Fruit fly (Drosophila melanogaster) whole organism, embryonic: ENCODE results near the gene GNBP1.

Experiments
- Aef1 ChIP-seq: fragments of 200-800 bp; sonication (Bioruptor generic); IDR thresholded peaks from 3 replicates; pipeline ENCODE4 v1.3.6; 2022; ENCODE audit warnings: missing biosample characterization, missing genetic modification characterization
- B-H1 ChIP-seq: fragments of 200-800 bp; sonication (Bioruptor generic); IDR thresholded peaks from 3 replicates; pipeline ENCODE4 v1.3.6; 2022; ENCODE audit warnings: missing biosample characterization, missing genetic modification characterization
- CG10654 ChIP-seq: fragments of 200-800 bp; sonication (Bioruptor generic); optimal IDR thresholded peaks from 2 replicates; lab custom pipeline; 2016; ENCODE audit warnings: missing biosample characterization, missing genetic modification characterization
- CG10959 ChIP-seq: fragments of 200-800 bp; sonication (Bioruptor generic); IDR thresholded peaks from 2 replicates; pipeline ENCODE4 v1.3.6; 2022; ENCODE audit warnings: missing biosample characterization, missing genetic modification characterization
- CG12104 ChIP-seq: fragments of 200-800 bp; sonication (Bioruptor generic); optimal IDR thresholded peaks from 3 replicates; lab custom pipeline; 2016; ENCODE audit warnings: missing biosample characterization, missing genetic modification characterization
- CG12155 ChIP-seq: fragments of 200-800 bp; sonication (Bioruptor generic); optimal IDR thresholded peaks from 3 replicates; lab custom pipeline; 2016; ENCODE audit warnings: missing biosample characterization, missing genetic modification characterization
- CG12744 ChIP-seq: fragments of 200-800 bp; sonication (Bioruptor generic); optimal IDR thresholded peaks from 2 replicates; lab custom pipeline; 2016; ENCODE audit warnings: missing biosample characterization, missing genetic modification characterization
- CG15514 ChIP-seq: fragments of 200-800 bp; sonication (Bioruptor generic); optimal IDR thresholded peaks from 3 replicates; lab custom pipeline; 2017; ENCODE audit warnings: missing biosample characterization, missing genetic modification characterization, mild to moderate bottlenecking, moderate library complexity, missing genetic modification reagents
- CG18764 ChIP-seq: fragments of 200-800 bp; sonication (Bioruptor generic); optimal IDR thresholded peaks from 3 replicates; lab custom pipeline; 2016; ENCODE audit warnings: missing biosample characterization, missing genetic modification characterization
- CG2199 ChIP-seq: fragments of 200-800 bp; sonication (Bioruptor generic); IDR thresholded peaks from 3 replicates; pipeline ENCODE4 v1.3.6; 2022; ENCODE audit warnings: missing biosample characterization, missing genetic modification characterization
- CG43689 ChIP-seq: fragments of 200-800 bp; sonication (Bioruptor generic); IDR thresholded peaks from 2 replicates; pipeline ENCODE4 v1.3.6; 2022; ENCODE audit warnings: missing biosample characterization, missing genetic modification characterization
- CG5180 ChIP-seq: fragments of 200-800 bp; sonication (Bioruptor generic); optimal IDR thresholded peaks from 3 replicates; lab custom pipeline; 2017; ENCODE audit warnings: missing biosample characterization, missing genetic modification characterization, mild to moderate bottlenecking, moderate library complexity, missing genetic modification reagents
- CG6689 ChIP-seq: fragments of 200-800 bp; sonication (Bioruptor generic); IDR thresholded peaks from 2 replicates; pipeline ENCODE4 v1.3.6; 2022; ENCODE audit warnings: missing biosample characterization, missing genetic modification characterization
- CG7786 ChIP-seq: fragments of 200-800 bp; sonication (Bioruptor generic); optimal IDR thresholded peaks from 2 replicates; lab custom pipeline; 2016; ENCODE audit warnings: missing biosample characterization, missing genetic modification characterization
- CG7963 ChIP-seq: fragments of 200-800 bp; sonication (Bioruptor generic); IDR thresholded peaks from 3 replicates; pipeline ENCODE4 v1.3.6; 2022; ENCODE audit warnings: missing biosample characterization, missing genetic modification characterization; ENCODE audit not compliant: partially characterized antibody
- Dad ChIP-seq: fragments of 200-800 bp; sonication (Bioruptor generic); optimal IDR thresholded peaks from 3 replicates; lab custom pipeline; 2016; ENCODE audit warnings: missing biosample characterization, missing genetic modification characterization
- Dip3 ChIP-seq: fragments of 200-800 bp; sonication (Bioruptor generic); optimal IDR thresholded peaks from 3 replicates; lab custom pipeline; 2016; ENCODE audit warnings: missing biosample characterization, missing genetic modification characterization
- Doc2 ChIP-seq: fragments of 200-800 bp; sonication (Bioruptor generic); IDR thresholded peaks from 2 replicates; pipeline ENCODE4 v1.3.6; 2022; ENCODE audit warnings: missing biosample characterization, missing genetic modification characterization
- Drgx ChIP-seq: fragments of 200-800 bp; sonication (Bioruptor generic); IDR thresholded peaks from 2 replicates; pipeline ENCODE4 v1.3.6; 2022; ENCODE audit warnings: missing biosample characterization, missing genetic modification characterization
- Ets65A ChIP-seq: fragments of 200-800 bp; sonication (Bioruptor generic); peaks from one replicate; lab custom pipeline; 2016; ENCODE audit warnings: missing biosample characterization, missing genetic modification characterization
- Gug ChIP-seq: fragments of 200-800 bp; sonication (Bioruptor generic); IDR thresholded peaks from 4 replicates; pipeline ENCODE4 v1.3.6; 2022; ENCODE audit warnings: missing biosample characterization, missing genetic modification characterization
- HLH3B ChIP-seq: fragments of 200-800 bp; sonication (Bioruptor generic); IDR thresholded peaks from 2 replicates; pipeline ENCODE4 v1.3.6; 2022; ENCODE audit warnings: missing biosample characterization, missing genetic modification characterization
- HmgZ ChIP-seq: fragments of 200-800 bp; sonication (Bioruptor generic); optimal IDR thresholded peaks from 2 replicates; lab custom pipeline; 2018; ENCODE audit warnings: missing biosample characterization, mild to moderate bottlenecking, missing genetic modification characterization
- Hmr ChIP-seq: fragments of 200-800 bp; sonication (Bioruptor generic); optimal IDR thresholded peaks from 3 replicates; lab custom pipeline; 2017; ENCODE audit warnings: mild to moderate bottlenecking, missing biosample characterization, missing genetic modification reagents, missing genetic modification characterization
- NC2β ChIP-seq: fragments of 200-800 bp; sonication (Bioruptor generic); optimal IDR thresholded peaks from 2 replicates; lab custom pipeline; 2016; ENCODE audit warnings: missing biosample characterization, missing genetic modification characterization
- Side ChIP-seq: fragments of 200-800 bp; sonication (Bioruptor generic); optimal IDR thresholded peaks from 2 replicates; lab custom pipeline; 2016; ENCODE audit warnings: missing biosample characterization, missing genetic modification characterization
- Sox100B ChIP-seq: fragments of 200-800 bp; sonication (Bioruptor generic); optimal IDR thresholded peaks from 3 replicates; lab custom pipeline; 2018; ENCODE audit warnings: missing biosample characterization, mild to moderate bottlenecking, missing genetic modification characterization
- Stat92E ChIP-seq, 3 experiments: fragments of >200 bp in 2 of 3; fragments of 200-800 bp in 1 of 3; sonication (Bioruptor generic) in 1 of 3; optimal IDR thresholded peaks; 2 replicates each; lab custom pipeline; 2017 to 2019; ENCODE audit warnings: missing biosample characterization in 3 of 3, missing genetic modification characterization in 3 of 3, mild to moderate bottlenecking in 1 of 3, moderate library complexity in 1 of 3
- YL-1 ChIP-seq: fragments of 200-800 bp; sonication (Bioruptor generic); optimal IDR thresholded peaks from 3 replicates; lab custom pipeline; 2017; ENCODE audit warnings: missing biosample characterization, mild to moderate bottlenecking, missing genetic modification characterization
- abd-A ChIP-seq: fragments of 200-800 bp; sonication (Bioruptor generic); optimal IDR thresholded peaks from 3 replicates; lab custom pipeline; 2019; ENCODE audit warnings: missing biosample characterization, mild to moderate bottlenecking, missing genetic modification characterization, moderate library complexity
- al ChIP-seq: fragments of 200-800 bp; sonication (Bioruptor generic); IDR thresholded peaks from 2 replicates; pipeline ENCODE4 v1.3.6; 2022; ENCODE audit warnings: missing biosample characterization, missing genetic modification characterization
- caup ChIP-seq: fragments of 200-800 bp; sonication (Bioruptor generic); optimal IDR thresholded peaks from 3 replicates; lab custom pipeline; 2017; ENCODE audit warnings: missing biosample characterization, mild to moderate bottlenecking, missing genetic modification characterization, moderate library complexity; ENCODE audit not compliant: severe bottlenecking
- crol ChIP-seq: fragments of 200-800 bp; sonication (Bioruptor generic); IDR thresholded peaks from 2 replicates; pipeline ENCODE4 v1.3.6; 2022; ENCODE audit warnings: missing biosample characterization, missing genetic modification characterization
- dimm ChIP-seq: fragments of 200-800 bp; sonication (Bioruptor generic); IDR thresholded peaks from 2 replicates; pipeline ENCODE4 v1.3.6; 2022; ENCODE audit warnings: missing biosample characterization, missing genetic modification characterization
- dpn ChIP-seq, 2 experiments: fragments of 200-800 bp; sonication (Bioruptor generic); optimal IDR thresholded peaks; 3 replicates each; lab custom pipeline; 2016; ENCODE audit warnings: missing biosample characterization in 2 of 2, missing genetic modification characterization in 2 of 2
- fd64A ChIP-seq: fragments of 200-800 bp; sonication (Bioruptor generic); optimal IDR thresholded peaks from 3 replicates; lab custom pipeline; 2018; ENCODE audit warnings: missing biosample characterization, mild to moderate bottlenecking, missing genetic modification characterization
- gro ChIP-seq: fragments of 200-800 bp; sonication (Bioruptor generic); optimal IDR thresholded peaks from 2 replicates; lab custom pipeline; 2016; ENCODE audit warnings: missing biosample characterization, missing genetic modification characterization
- her ChIP-seq: fragments of 200-800 bp; sonication (Bioruptor generic); optimal IDR thresholded peaks from 2 replicates; lab custom pipeline; 2016; ENCODE audit warnings: missing biosample characterization, missing genetic modification characterization
- jing ChIP-seq: fragments of 200-800 bp; sonication (Bioruptor generic); optimal IDR thresholded peaks from 2 replicates; lab custom pipeline; 2018; ENCODE audit warnings: missing biosample characterization, mild to moderate bottlenecking, missing genetic modification characterization
- kay ChIP-seq: fragments of 200-800 bp; sonication (Bioruptor generic); optimal IDR thresholded peaks from 2 replicates; lab custom pipeline; 2016; ENCODE audit warnings: missing biosample characterization, missing genetic modification characterization
- lbe ChIP-seq: fragments of 200-800 bp; sonication (Bioruptor generic); optimal IDR thresholded peaks from 2 replicates; lab custom pipeline; 2016; ENCODE audit warnings: missing biosample characterization, mild to moderate bottlenecking, missing genetic modification characterization
- phol ChIP-seq: fragments of 200-800 bp; sonication (Bioruptor generic); optimal IDR thresholded peaks from 3 replicates; lab custom pipeline; 2018; ENCODE audit warnings: missing biosample characterization, mild to moderate bottlenecking, missing genetic modification characterization, moderate library complexity
- repo ChIP-seq: fragments of 200-800 bp; sonication (Bioruptor generic); optimal IDR thresholded peaks from 2 replicates; lab custom pipeline; 2016; ENCODE audit warnings: missing biosample characterization, missing genetic modification characterization
- sc ChIP-seq, 3 experiments: fragments of >200 bp in 2 of 3; fragments of 200-800 bp in 1 of 3; sonication (Bioruptor generic) in 1 of 3; optimal IDR thresholded peaks; 2 replicates in 2 of 3; 3 replicates in 1 of 3; lab custom pipeline; 2017; ENCODE audit warnings: mild to moderate bottlenecking in 1 of 3, missing biosample characterization in 1 of 3, missing genetic modification characterization in 1 of 3, missing genetic modification reagents in 1 of 3
- tap ChIP-seq: fragments of 200-800 bp; optimal IDR thresholded peaks from 3 replicates; lab custom pipeline; 2019; ENCODE audit warnings: missing biosample characterization, mild to moderate bottlenecking, missing genetic modification characterization, moderate library complexity
- tll ChIP-seq, 2 experiments: fragments of 200-800 bp in 1 of 2; fragments of >200 bp in 1 of 2; sonication (Bioruptor generic) in 1 of 2; optimal IDR thresholded peaks; 2 replicates each; lab custom pipeline; 2017 to 2019; ENCODE audit warnings: missing biosample characterization in 2 of 2, missing genetic modification characterization in 2 of 2, mild to moderate bottlenecking in 1 of 2, moderate library complexity in 1 of 2
- tup ChIP-seq: fragments of 200-800 bp; sonication (Bioruptor generic); optimal IDR thresholded peaks from 2 replicates; lab custom pipeline; 2016; ENCODE audit warnings: missing biosample characterization, mild to moderate bottlenecking, missing genetic modification characterization, moderate library complexity
- vfl ChIP-seq: fragments of 200-800 bp; sonication (Bioruptor generic); optimal IDR thresholded peaks from 2 replicates; lab custom pipeline; 2016; ENCODE audit warnings: missing biosample characterization, missing genetic modification characterization

Gene GNBP1

dm6 chr3L:18640584-18641527 lies 34.7 kb upstream of the GNBP1 start (continued):
- TF ChIP-seq jing (GFP tag; lab: Kevin White, UChicago) (peak; percentile 85), HLH3B (GFP tag; lab: Robert Waterston, UW) (peak; percentile 98), Hmr (GFP tag; lab: Kevin White, UChicago) (peak; percentile 94), Dad (GFP tag; lab: Kevin White, UChicago) (peak; percentile 79), CG5180 (GFP tag; lab: Kevin White, UChicago) (peak; percentile 71), tll (GFP tag; optimal IDR thresholded peaks at IDR 0.05; lab: Kevin White, UChicago) (no peak), vfl (GFP tag; lab: Kevin White, UChicago) (no peak), crol (GFP tag; lab: Robert Waterston, UW) (peak; percentile 72; the same call in 1 of the 2 replicates), Drgx (peak; percentile 98), Aef1 (GFP tag; lab: Robert Waterston, UW) (peak; percentile 98), Ets65A (peak; percentile 98), CG15514 (GFP tag; lab: Kevin White, UChicago) (peak; percentile 86), CG12155 (GFP tag; lab: Kevin White, UChicago) (peak; percentile 93), CG7963 (GFP tag; lab: Robert Waterston, UW) (no peak), CG10654 (peak; percentile 78), CG10959 (peak; percentile 91), lbe (GFP tag; lab: Kevin White, UChicago) (peak; percentile 72), dpn (GFP tag; optimal IDR thresholded peaks at IDR 0.05; lab: Kevin White, UChicago) (peak; percentile 92 to 97), Sox100B (GFP tag; lab: Kevin White, UChicago) (peak; percentile 94), Stat92E (GFP tag; optimal IDR thresholded peaks at IDR 0.05; lab: Kevin White, UChicago) (no peak), CG12104 (peak; percentile 83), abd-A (tag; lab: Kevin White, UChicago) (peak; percentile 84), CG7786 (peak; percentile 97), dimm (GFP tag; lab: Robert Waterston, UW) (peak; percentile 95), CG43689 (GFP tag; lab: Robert Waterston, UW) (peak; percentile 91), Gug (GFP tag; lab: Robert Waterston, UW) (peak; percentile 95), tup (peak; percentile 72), HmgZ (tag; lab: Kevin White, UChicago) (peak; percentile 96), Doc2 (peak; percentile 91), Dip3 (GFP tag; lab: Kevin White, UChicago) (peak; percentile 92), Side (GFP tag; lab: Kevin White, UChicago) (peak; percentile 76), fd64A (GFP tag; lab: Kevin White, UChicago) (peak; percentile 53), caup (GFP tag; lab: Kevin White, UChicago) (peak; percentile 94), CG12744 (GFP tag; lab: Kevin White, UChicago) (peak; percentile 94), phol (tag; lab: Kevin White, UChicago) (peak; percentile 88), CG18764 (GFP tag; lab: Kevin White, UChicago) (peak; percentile 78), tap (tag; lab: Kevin White, UChicago) (peak; percentile 76), al (GFP tag; lab: Robert Waterston, UW) (peak; percentile 98), CG2199 (GFP tag; lab: Robert Waterston, UW) (peak; percentile 95), her (peak; percentile 78), sc (optimal IDR thresholded peaks at IDR 0.05; lab: Kevin White, UChicago) (no peak), sc (GFP tag; optimal IDR thresholded peaks at IDR 0.05; lab: Kevin White, UChicago) (peak; percentile 63), B-H1 (GFP tag; lab: Robert Waterston, UW) (peak; percentile 97), kay (peak; percentile 87), repo (GFP tag; lab: Kevin White, UChicago) (peak; percentile 91), YL-1 (GFP tag; lab: Kevin White, UChicago) (peak; percentile 21), NC2β (GFP tag; lab: Kevin White, UChicago) (peak; percentile 87), CG6689 (peak; percentile 93), gro (GFP tag; lab: Kevin White, UChicago) (peak; percentile 95)
